Worm (Caenorhabditis elegans): ENCODE data around the gene srh-61.

Gene srh-61

ce11 chrII:12471138-12471855, 44.9 kb downstream of the srh-61 start, which contains the start of the genes F15A4.5 and phat-8:
Gene F15A4.5, minus strand, starts transcription at chrII:12471238.
Gene phat-8, plus strand, starts transcription at chrII:12471805.
- TF ChIP-seq madf-2 (tag; optimal IDR thresholded peaks at IDR 0.05) (no peak), ceh-24 (tag; optimal IDR thresholded peaks at IDR 0.05) (no peak), tbx-7 (tag; optimal IDR thresholded peaks at IDR 0.05) (no peak), C38D4.7 (GFP tag; optimal IDR thresholded peaks at IDR 0.05) (no peak), hlh-6 (tag; optimal IDR thresholded peaks at IDR 0.05) (no peak), ets-4 (tag; optimal IDR thresholded peaks at IDR 0.05) (no peak), dmd-4 (tag; optimal IDR thresholded peaks at IDR 0.05; ENCODE audit: borderline replicate concordance) (no peak), che-1 (tag; optimal IDR thresholded peaks at IDR 0.05) (no peak), rnt-1 (tag; optimal IDR thresholded peaks at IDR 0.05) (no peak), sdc-2 (tag; optimal IDR thresholded peaks at IDR 0.05) (no peak), ceh-34 (tag; optimal IDR thresholded peaks at IDR 0.05) (no peak)

- TF ChIP-seq dve-1 (tag; optimal IDR thresholded peaks at IDR 0.05): peak; percentile 55
- no peak for TF ChIP-seq hlh-30 (tag; optimal IDR thresholded peaks at IDR 0.05; ENCODE audit: insufficient read depth)
Measured at ce11 chrII:12467047-12467446, 49.2 kb downstream of the srh-61 start, which contains the start of gene srg-16. Gene srg-16, plus strand, starts transcription at chrII:12467133.

ce11 chrII:12465557-12465956, 50.7 kb downstream of the srh-61 start, which contains the start of gene sre-37:
Gene sre-37, plus strand, starts transcription at chrII:12465857.
- TF ChIP-seq sox-4 (tag; optimal IDR thresholded peaks at IDR 0.05) (no peak), syd-9 (tag; optimal IDR thresholded peaks at IDR 0.05) (no peak), che-1 (tag; optimal IDR thresholded peaks at IDR 0.05) (no peak), ceh-19 (GFP tag; optimal IDR thresholded peaks at IDR 0.05) (no peak), sox-2 (GFP tag; IDR thresholded peaks at IDR 0.05) (no peak), zip-5 (tag; optimal IDR thresholded peaks at IDR 0.05) (no peak), ceh-9 (tag; optimal IDR thresholded peaks at IDR 0.05) (no peak), hlh-15 (tag; optimal IDR thresholded peaks at IDR 0.05) (no peak)

Measured in whole organism, late embryonic.